Fruit fly (Drosophila melanogaster) whole organism, adult: ENCODE results near the gene Ccz1.

Source experiments
- CG11617 ChIP-seq: fragments of 200-800 bp; sonication (Bioruptor generic); optimal IDR thresholded peaks from 2 replicates; lab custom pipeline; 2017; ENCODE audit warnings: mild to moderate bottlenecking, missing biosample characterization, missing genetic modification reagents, missing genetic modification characterization
- CG12768 ChIP-seq: fragments of 200-800 bp; sonication (Bioruptor generic); optimal IDR thresholded peaks from 2 replicates; lab custom pipeline; 2017; ENCODE audit warnings: missing biosample characterization, missing genetic modification characterization, mild to moderate bottlenecking, moderate library complexity, missing genetic modification reagents
- CG14711 ChIP-seq: fragments of 200-800 bp; sonication (Bioruptor generic); optimal IDR thresholded peaks from 2 replicates; lab custom pipeline; 2018; ENCODE audit warnings: missing biosample characterization, mild to moderate bottlenecking, missing genetic modification characterization, moderate library complexity
- CG1620 ChIP-seq: fragments of 200-800 bp; sonication (Bioruptor generic); optimal IDR thresholded peaks from 2 replicates; lab custom pipeline; 2016; ENCODE audit warnings: missing biosample characterization, missing genetic modification characterization
- CG33017 ChIP-seq: fragments of 200-800 bp; sonication (Bioruptor generic); optimal IDR thresholded peaks from 2 replicates; lab custom pipeline; 2018; ENCODE audit warnings: missing biosample characterization, mild to moderate bottlenecking, missing genetic modification characterization, moderate library complexity
- CG5204 ChIP-seq: fragments of 200-800 bp; sonication (Bioruptor generic); optimal IDR thresholded peaks from 2 replicates; lab custom pipeline; 2016; ENCODE audit warnings: missing biosample characterization, missing genetic modification characterization
- CG7045 ChIP-seq: fragments of 200-800 bp; sonication (Bioruptor generic); optimal IDR thresholded peaks from 2 replicates; lab custom pipeline; 2017; ENCODE audit warnings: missing biosample characterization, mild to moderate bottlenecking, missing genetic modification characterization
- CG7101 ChIP-seq: fragments of 200-800 bp; sonication (Bioruptor generic); optimal IDR thresholded peaks from 2 replicates; lab custom pipeline; 2018; ENCODE audit warnings: missing biosample characterization, mild to moderate bottlenecking, missing genetic modification characterization, moderate library complexity
- Clk ChIP-seq: fragments of 200-800 bp; sonication (Bioruptor generic); optimal IDR thresholded peaks from 2 replicates; lab custom pipeline; 2017; ENCODE audit warnings: missing biosample characterization, missing genetic modification characterization
- Crg-1 ChIP-seq: fragments of 200-800 bp; sonication (Bioruptor generic); optimal IDR thresholded peaks from 2 replicates; lab custom pipeline; 2016; ENCODE audit warnings: missing biosample characterization, missing genetic modification characterization
- Hr96 ChIP-seq: fragments of 200-800 bp; sonication (Bioruptor generic); optimal IDR thresholded peaks from 2 replicates; lab custom pipeline; 2016; ENCODE audit warnings: missing biosample characterization, missing genetic modification characterization
- Mnt ChIP-seq: fragments of 200-800 bp; sonication (Bioruptor generic); optimal IDR thresholded peaks from 2 replicates; lab custom pipeline; 2016; ENCODE audit warnings: missing biosample characterization, mild to moderate bottlenecking, missing genetic modification characterization
- bab1 ChIP-seq: fragments of 200-800 bp; sonication (Bioruptor generic); optimal IDR thresholded peaks from 3 replicates; lab custom pipeline; 2019; ENCODE audit warnings: missing biosample characterization, mild to moderate bottlenecking, missing genetic modification characterization, moderate library complexity
- cic ChIP-seq: fragments of 200-800 bp; sonication (Bioruptor generic); optimal IDR thresholded peaks from 2 replicates; lab custom pipeline; 2017; ENCODE audit warnings: missing biosample characterization, mild to moderate bottlenecking, missing genetic modification characterization, moderate library complexity
- cnc ChIP-seq, 2 experiments: fragments of >200 bp; optimal IDR thresholded peaks; 2 replicates each; lab custom pipeline; 2017
- kay ChIP-seq: fragments of 200-800 bp; sonication (Bioruptor generic); peaks from one replicate; lab custom pipeline; 2016; ENCODE audit warnings: missing biosample characterization, missing genetic modification characterization, borderline replicate concordance
- ovo ChIP-seq: fragments of 200-800 bp; sonication (Bioruptor generic); optimal IDR thresholded peaks from 2 replicates; lab custom pipeline; 2016; ENCODE audit warnings: missing biosample characterization, missing genetic modification characterization
- pad ChIP-seq: fragments of 200-800 bp; sonication (Bioruptor generic); optimal IDR thresholded peaks from 3 replicates; lab custom pipeline; 2017; ENCODE audit warnings: missing biosample characterization, missing genetic modification characterization, mild to moderate bottlenecking, moderate library complexity, missing genetic modification reagents
- tj ChIP-seq: fragments of 200-800 bp; sonication (Bioruptor generic); optimal IDR thresholded peaks from 3 replicates; lab custom pipeline; 2017; ENCODE audit warnings: missing biosample characterization, mild to moderate bottlenecking, missing genetic modification characterization, moderate library complexity
- toe ChIP-seq: fragments of 200-800 bp; sonication (Bioruptor generic); optimal IDR thresholded peaks from 2 replicates; lab custom pipeline; 2016; ENCODE audit warnings: missing biosample characterization, missing genetic modification characterization

Ccz1 gene

dm6 chr3L:3852842-3853241, 46.1 kb downstream of the Ccz1 start:
- TF ChIP-seq CG14711 (tag; lab: Kevin White, UChicago): no peak
- no peak for TF ChIP-seq ovo
- TF ChIP-seq cnc (optimal IDR thresholded peaks at IDR 0.05; lab: Kevin White, UChicago): no peak
- TF ChIP-seq CG7045 (GFP tag; lab: Kevin White, UChicago): no peak
- TF ChIP-seq Crg-1 (GFP tag; lab: Kevin White, UChicago): no peak
- no peak for TF ChIP-seq bab1 (GFP tag; lab: Kevin White, UChicago)
- TF ChIP-seq tj (GFP tag; lab: Kevin White, UChicago): no peak
- TF ChIP-seq kay (GFP tag; lab: Kevin White, UChicago): no peak
- no peak for TF ChIP-seq Clk (GFP tag; lab: Kevin White, UChicago)
- no peak for TF ChIP-seq cic (GFP tag; lab: Kevin White, UChicago)
- no peak for TF ChIP-seq Mnt
- no peak for TF ChIP-seq CG1620 (GFP tag; lab: Kevin White, UChicago)
- TF ChIP-seq toe: no peak
- TF ChIP-seq CG11617 (GFP tag; lab: Kevin White, UChicago): no peak
- TF ChIP-seq CG33017: no peak
- no peak for TF ChIP-seq CG5204 (GFP tag; lab: Kevin White, UChicago)
- TF ChIP-seq Hr96 (GFP tag; lab: Kevin White, UChicago): no peak
- no peak for TF ChIP-seq CG12768 (GFP tag; lab: Kevin White, UChicago)

dm6 chr3L:3851847-3852246, 47.1 kb downstream of the Ccz1 start:
- TF ChIP-seq Clk (GFP tag; lab: Kevin White, UChicago) (no peak), kay (GFP tag; lab: Kevin White, UChicago) (no peak), toe (no peak), Crg-1 (GFP tag; lab: Kevin White, UChicago) (no peak), CG12768 (GFP tag; lab: Kevin White, UChicago) (no peak), Mnt (no peak), CG5204 (GFP tag; lab: Kevin White, UChicago) (no peak), CG7101 (tag; lab: Kevin White, UChicago) (no peak), pad (GFP tag; lab: Kevin White, UChicago) (no peak), CG1620 (GFP tag; lab: Kevin White, UChicago) (no peak), CG7045 (GFP tag; lab: Kevin White, UChicago) (no peak), cnc (optimal IDR thresholded peaks at IDR 0.05; lab: Kevin White, UChicago) (no peak)

dm6 chr3L:3851048-3851447, 47.9 kb downstream of the Ccz1 start:
- TF ChIP-seq Mnt: no peak
- TF ChIP-seq tj (GFP tag; lab: Kevin White, UChicago): no peak

- TF ChIP-seq CG7045 (GFP tag; lab: Kevin White, UChicago): no peak
- TF ChIP-seq Hr96 (GFP tag; lab: Kevin White, UChicago): no peak
- no peak for TF ChIP-seq cnc (optimal IDR thresholded peaks at IDR 0.05; lab: Kevin White, UChicago)
- no peak for TF ChIP-seq CG33017
Observed at dm6 chr3L:3850477-3850876, 48.5 kb downstream of the Ccz1 start.

dm6 chr3L:3849763-3850162, 49.2 kb downstream of the Ccz1 start:
- TF ChIP-seq CG11617 (GFP tag; lab: Kevin White, UChicago) (no peak), CG1620 (GFP tag; lab: Kevin White, UChicago) (no peak), cic (GFP tag; lab: Kevin White, UChicago) (no peak), bab1 (GFP tag; lab: Kevin White, UChicago) (no peak), Clk (GFP tag; lab: Kevin White, UChicago) (no peak), ovo (no peak), pad (GFP tag; lab: Kevin White, UChicago) (no peak), tj (GFP tag; lab: Kevin White, UChicago) (no peak), CG33017 (no peak), CG7045 (GFP tag; lab: Kevin White, UChicago) (no peak), CG5204 (GFP tag; lab: Kevin White, UChicago) (no peak)

- TF ChIP-seq CG5204 (GFP tag; lab: Kevin White, UChicago) (no peak), CG1620 (GFP tag; lab: Kevin White, UChicago) (no peak), CG33017 (no peak), CG12768 (GFP tag; lab: Kevin White, UChicago) (no peak), Clk (GFP tag; lab: Kevin White, UChicago) (no peak), cnc (optimal IDR thresholded peaks at IDR 0.05; lab: Kevin White, UChicago) (no peak), cic (GFP tag; lab: Kevin White, UChicago) (no peak), Crg-1 (GFP tag; lab: Kevin White, UChicago) (no peak), CG11617 (GFP tag; lab: Kevin White, UChicago) (no peak), pad (GFP tag; lab: Kevin White, UChicago) (no peak), ovo (no peak), tj (GFP tag; lab: Kevin White, UChicago) (no peak), CG7045 (GFP tag; lab: Kevin White, UChicago) (no peak)
Observed at dm6 chr3L:3848687-3849270, 50.2 kb downstream of the Ccz1 start.

- no peak for TF ChIP-seq bab1 (GFP tag; lab: Kevin White, UChicago)
- no peak for TF ChIP-seq toe
- no peak for TF ChIP-seq cnc (optimal IDR thresholded peaks at IDR 0.05; lab: Kevin White, UChicago)
- no peak for TF ChIP-seq Clk (GFP tag; lab: Kevin White, UChicago)
- TF ChIP-seq CG7045 (GFP tag; lab: Kevin White, UChicago): no peak
- no peak for TF ChIP-seq Hr96 (GFP tag; lab: Kevin White, UChicago)
- TF ChIP-seq pad (GFP tag; lab: Kevin White, UChicago): no peak
Observed at dm6 chr3L:3847810-3848326, 51.1 kb downstream of the Ccz1 start.
